Fruit fly (Drosophila melanogaster) ovary, adult (tissue): ENCODE results near the gene CG32270.

Source experiments
- CG17801 ChIP-seq: fragments of 200-800 bp; optimal IDR thresholded peaks from 2 replicates; lab custom pipeline; 2019; ENCODE audit warnings: missing biosample characterization, mild to moderate bottlenecking, missing genetic modification characterization, moderate library complexity; ENCODE audit not compliant: partially characterized antibody

The CG32270 gene

dm6 chr3L:3179474-3179873 lies 29.3 kb downstream of the CG32270 start:
- TF ChIP-seq CG17801 (GFP tag; lab: Kevin White, UChicago): peak; percentile 92

- no peak for TF ChIP-seq CG17801 (GFP tag; lab: Kevin White, UChicago)
These were observed 30.2 kb downstream of the CG32270 start, which contains the start of the genes MnM and Girdin for dm6 chr3L:3178530-3179096. Gene MnM (minus strand): TSS chr3L:3178580. Gene Girdin (plus strand): TSS chr3L:3178930.

- TF ChIP-seq CG17801 (GFP tag; lab: Kevin White, UChicago): no peak
These were observed 30.9 kb downstream of the CG32270 start for dm6 chr3L:3177872-3178271.

dm6 chr3L:3172445-3172844 lies 36.3 kb downstream of the CG32270 start, which contains the start of gene CG14963:
Gene CG14963 (minus strand): TSS chr3L:3172545.
- TF ChIP-seq CG17801 (GFP tag; lab: Kevin White, UChicago): no peak

dm6 chr3L:3169107-3169506 lies 39.7 kb downstream of the CG32270 start, which contains the start of the genes CG32278 and CG32281:
Gene CG32278 (plus strand): TSS chr3L:3169286.
Gene CG32281 (plus strand): TSS chr3L:3169375.
- no peak for TF ChIP-seq CG17801 (GFP tag; lab: Kevin White, UChicago)

- no peak for TF ChIP-seq CG17801 (GFP tag; lab: Kevin White, UChicago)
These were observed 42.5 kb downstream of the CG32270 start, which contains the start of gene Asciz for dm6 chr3L:3166200-3166695. Gene Asciz (minus strand): TSS chr3L:3166250.

- no peak for TF ChIP-seq CG17801 (GFP tag; lab: Kevin White, UChicago)
These were observed 43.4 kb downstream of the CG32270 start for dm6 chr3L:3165399-3165798.

dm6 chr3L:3164951-3165350 lies 43.8 kb downstream of the CG32270 start, which contains the start of gene CG32280:
Gene CG32280 (plus strand): TSS chr3L:3165181.
- TF ChIP-seq CG17801 (GFP tag; lab: Kevin White, UChicago): peak; percentile 30

- no peak for TF ChIP-seq CG17801 (GFP tag; lab: Kevin White, UChicago)
These were observed 46.2 kb downstream of the CG32270 start for dm6 chr3L:3162584-3162983.

dm6 chr3L:3161968-3162367 lies 46.8 kb downstream of the CG32270 start, which contains the start of gene rasp:
Gene rasp (plus strand): TSS chr3L:3162180.
- no peak for TF ChIP-seq CG17801 (GFP tag; lab: Kevin White, UChicago)

- no peak for TF ChIP-seq CG17801 (GFP tag; lab: Kevin White, UChicago)
These were observed 49.2 kb downstream of the CG32270 start, which contains the start of the genes ND-30 and CG15812 for dm6 chr3L:3159309-3160194. Gene ND-30 (minus strand): TSS chr3L:3159578. Gene CG15812 (plus strand): TSS chr3L:3159991.

- TF ChIP-seq CG17801 (GFP tag; lab: Kevin White, UChicago): no peak
These were observed 51.1 kb downstream of the CG32270 start for dm6 chr3L:3157651-3158050.
